Fruit fly (Drosophila melanogaster) whole organism, prepupa: Measurements from ENCODE around the gene CG9951.

Experiments
- Blimp-1 ChIP-seq: fragments of 200-800 bp; sonication (Bioruptor generic); optimal IDR thresholded peaks from 3 replicates; lab custom pipeline; 2017; ENCODE audit warnings: missing biosample characterization, missing genetic modification characterization, mild to moderate bottlenecking, moderate library complexity, missing genetic modification reagents
- CG10631 ChIP-seq: fragments of 200-800 bp; sonication (Bioruptor generic); optimal IDR thresholded peaks from 2 replicates; lab custom pipeline; 2016; ENCODE audit warnings: missing biosample characterization, missing genetic modification characterization
- CG10669 ChIP-seq: fragments of 200-800 bp; sonication (Bioruptor generic); optimal IDR thresholded peaks from 3 replicates; lab custom pipeline; 2018; ENCODE audit warnings: missing biosample characterization, mild to moderate bottlenecking, missing genetic modification characterization, moderate library complexity
- CG11294 ChIP-seq: fragments of 200-800 bp; sonication (Bioruptor generic); IDR thresholded peaks from 2 replicates; pipeline ENCODE4 v1.3.6; 2022; ENCODE audit warnings: missing biosample characterization, missing genetic modification characterization
- CG11762 ChIP-seq: fragments of 200-800 bp; sonication (Bioruptor generic); optimal IDR thresholded peaks from 3 replicates; lab custom pipeline; 2016; ENCODE audit warnings: missing biosample characterization, missing genetic modification characterization; ENCODE audit not compliant: insufficient read depth
- CG11902 ChIP-seq: fragments of 200-800 bp; sonication (Bioruptor generic); optimal IDR thresholded peaks from 3 replicates; lab custom pipeline; 2016; ENCODE audit warnings: missing biosample characterization, missing genetic modification characterization
- CG15336 ChIP-seq: fragments of 200-800 bp; sonication (Bioruptor generic); IDR thresholded peaks from 2 replicates; pipeline ENCODE4 v1.3.6; 2022; ENCODE audit warnings: missing biosample characterization, missing genetic modification characterization
- CG16779 ChIP-seq: fragments of 200-800 bp; sonication (Bioruptor generic); optimal IDR thresholded peaks from 3 replicates; lab custom pipeline; 2017; ENCODE audit warnings: missing biosample characterization, mild to moderate bottlenecking, missing genetic modification characterization
- CG3032 ChIP-seq: fragments of 200-800 bp; optimal IDR thresholded peaks from 2 replicates; lab custom pipeline; 2019; ENCODE audit warnings: missing biosample characterization, mild to moderate bottlenecking, missing genetic modification characterization, moderate library complexity
- CG31627 ChIP-seq: fragments of 200-800 bp; sonication (Bioruptor generic); optimal IDR thresholded peaks from 3 replicates; lab custom pipeline; 2016; ENCODE audit warnings: missing biosample characterization, missing genetic modification characterization
- CG32006 ChIP-seq: fragments of 200-800 bp; sonication (Bioruptor generic); optimal IDR thresholded peaks from 3 replicates; lab custom pipeline; 2017; ENCODE audit warnings: missing biosample characterization, mild to moderate bottlenecking, missing genetic modification characterization
- CG34406 ChIP-seq: fragments of 200-800 bp; sonication (Bioruptor generic); optimal IDR thresholded peaks from 3 replicates; lab custom pipeline; 2016; ENCODE audit warnings: missing biosample characterization, missing genetic modification characterization
- CG3919 ChIP-seq: fragments of 200-800 bp; sonication (Bioruptor generic); optimal IDR thresholded peaks from 3 replicates; lab custom pipeline; 2016; ENCODE audit warnings: missing biosample characterization, missing genetic modification characterization
- CG4318 ChIP-seq: fragments of 200-800 bp; sonication (Bioruptor generic); optimal IDR thresholded peaks from 3 replicates; lab custom pipeline; 2017; ENCODE audit warnings: missing biosample characterization, mild to moderate bottlenecking, missing genetic modification characterization
- CG6163 ChIP-seq: fragments of 200-800 bp; sonication (Bioruptor generic); IDR thresholded peaks from 3 replicates; pipeline ENCODE4 v1.3.6; 2022; ENCODE audit warnings: missing biosample characterization, missing genetic modification characterization
- CG6276 ChIP-seq: fragments of 200-800 bp; sonication (Bioruptor generic); optimal IDR thresholded peaks from 2 replicates; lab custom pipeline; 2017; ENCODE audit warnings: missing biosample characterization, mild to moderate bottlenecking, missing genetic modification characterization
- CG6792 ChIP-seq: fragments of 200-800 bp; sonication (Bioruptor generic); optimal IDR thresholded peaks from 3 replicates; lab custom pipeline; 2016; ENCODE audit warnings: missing biosample characterization, missing genetic modification characterization
- CG6808 ChIP-seq: fragments of 200-800 bp; sonication (Bioruptor generic); optimal IDR thresholded peaks from 3 replicates; lab custom pipeline; 2017; ENCODE audit warnings: missing biosample characterization, missing genetic modification characterization, mild to moderate bottlenecking, moderate library complexity, missing genetic modification reagents
- CG6854 ChIP-seq: fragments of 200-800 bp; sonication (Bioruptor generic); optimal IDR thresholded peaks from 2 replicates; lab custom pipeline; 2017; ENCODE audit warnings: missing biosample characterization, mild to moderate bottlenecking, missing genetic modification characterization
- CG9139 ChIP-seq: fragments of 200-800 bp; sonication (Bioruptor generic); optimal IDR thresholded peaks from 3 replicates; lab custom pipeline; 2017; ENCODE audit warnings: missing biosample characterization, mild to moderate bottlenecking, missing genetic modification characterization
- Eip75B ChIP-seq: fragments of 200-800 bp; sonication (Bioruptor generic); optimal IDR thresholded peaks from 3 replicates; lab custom pipeline; 2016; ENCODE audit warnings: missing biosample characterization, missing genetic modification characterization
- Eip78C ChIP-seq: fragments of 200-800 bp; sonication (Bioruptor generic); peaks from one replicate; lab custom pipeline; 2016; ENCODE audit warnings: missing biosample characterization, missing genetic modification characterization
- Eip93F ChIP-seq: fragments of 200-800 bp; sonication (Bioruptor generic); optimal IDR thresholded peaks from 2 replicates; lab custom pipeline; 2016; ENCODE audit warnings: missing biosample characterization, mild to moderate bottlenecking, missing genetic modification characterization
- Ets96B ChIP-seq: fragments of 200-800 bp; optimal IDR thresholded peaks from 2 replicates; lab custom pipeline; 2019; ENCODE audit warnings: missing biosample characterization, mild to moderate bottlenecking, missing genetic modification characterization, moderate library complexity
- Hr39 ChIP-seq: fragments of 200-800 bp; sonication (Bioruptor generic); optimal IDR thresholded peaks from 2 replicates; lab custom pipeline; 2016; ENCODE audit warnings: missing biosample characterization, missing genetic modification characterization
- Lpt ChIP-seq: fragments of 200-800 bp; sonication (Bioruptor generic); optimal IDR thresholded peaks from 3 replicates; lab custom pipeline; 2016; ENCODE audit warnings: missing biosample characterization, missing genetic modification characterization
- Met ChIP-seq: fragments of 200-800 bp; sonication (Bioruptor generic); optimal IDR thresholded peaks from 3 replicates; lab custom pipeline; 2016; ENCODE audit warnings: missing biosample characterization, missing genetic modification characterization
- Smox ChIP-seq: fragments of 200-800 bp; sonication (Bioruptor generic); optimal IDR thresholded peaks from 3 replicates; lab custom pipeline; 2016; ENCODE audit warnings: missing biosample characterization, missing genetic modification characterization
- Sox102F ChIP-seq: fragments of 200-800 bp; sonication (Bioruptor generic); optimal IDR thresholded peaks from 2 replicates; lab custom pipeline; 2016; ENCODE audit warnings: missing biosample characterization, mild to moderate bottlenecking, missing genetic modification characterization
- Sox14 ChIP-seq: fragments of 200-800 bp; sonication (Bioruptor generic); optimal IDR thresholded peaks from 3 replicates; lab custom pipeline; 2016; ENCODE audit warnings: missing biosample characterization, missing genetic modification characterization
- Sox15 ChIP-seq: fragments of 200-800 bp; sonication (Bioruptor generic); optimal IDR thresholded peaks from 3 replicates; lab custom pipeline; 2016; ENCODE audit warnings: missing biosample characterization, missing genetic modification characterization
- achi ChIP-seq: fragments of 200-800 bp; sonication (Bioruptor generic); optimal IDR thresholded peaks from 3 replicates; lab custom pipeline; 2016; ENCODE audit warnings: missing biosample characterization, missing genetic modification characterization
- acj6 ChIP-seq: fragments of 200-800 bp; sonication (Bioruptor generic); optimal IDR thresholded peaks from 3 replicates; lab custom pipeline; 2016; ENCODE audit warnings: missing biosample characterization, missing genetic modification characterization
- dac ChIP-seq: fragments of 200-800 bp; sonication (Bioruptor generic); optimal IDR thresholded peaks from 2 replicates; lab custom pipeline; 2017; ENCODE audit warnings: missing biosample characterization, mild to moderate bottlenecking, missing genetic modification characterization
- dsx ChIP-seq: fragments of 200-800 bp; optimal IDR thresholded peaks from 3 replicates; lab custom pipeline; 2019; ENCODE audit warnings: missing biosample characterization, mild to moderate bottlenecking, missing genetic modification characterization, moderate library complexity; ENCODE audit not compliant: poor library complexity, severe bottlenecking
- eg ChIP-seq: fragments of 200-800 bp; sonication (Bioruptor generic); IDR thresholded peaks from 3 replicates; pipeline ENCODE4 v1.3.6; 2022; ENCODE audit warnings: missing biosample characterization, missing genetic modification characterization
- esn ChIP-seq: fragments of 200-800 bp; sonication (Bioruptor generic); optimal IDR thresholded peaks from 2 replicates; lab custom pipeline; 2016; ENCODE audit warnings: missing biosample characterization, mild to moderate bottlenecking, missing genetic modification characterization, moderate library complexity
- fd85E ChIP-seq: fragments of 200-800 bp; sonication (Bioruptor generic); optimal IDR thresholded peaks from 3 replicates; lab custom pipeline; 2016; ENCODE audit warnings: missing biosample characterization, missing genetic modification characterization
- fkh ChIP-seq: fragments of 200-800 bp; sonication (Bioruptor generic); optimal IDR thresholded peaks from 3 replicates; lab custom pipeline; 2017; ENCODE audit warnings: missing biosample characterization, mild to moderate bottlenecking, missing genetic modification characterization, moderate library complexity
- lz ChIP-seq: fragments of 200-800 bp; sonication (Bioruptor generic); optimal IDR thresholded peaks from 3 replicates; lab custom pipeline; 2016; ENCODE audit warnings: missing biosample characterization, missing genetic modification characterization
- net ChIP-seq: fragments of 200-800 bp; sonication (Bioruptor generic); optimal IDR thresholded peaks from 3 replicates; lab custom pipeline; 2016; ENCODE audit warnings: missing biosample characterization, missing genetic modification characterization
- pdm3 ChIP-seq: fragments of 200-800 bp; sonication (Bioruptor generic); optimal IDR thresholded peaks from 3 replicates; lab custom pipeline; 2016; ENCODE audit warnings: missing biosample characterization, missing genetic modification characterization
- spab ChIP-seq: fragments of 200-800 bp; sonication (Bioruptor generic); optimal IDR thresholded peaks from 2 replicates; lab custom pipeline; 2017; ENCODE audit warnings: missing biosample characterization, mild to moderate bottlenecking, missing genetic modification characterization, missing genetic modification reagents
- svp ChIP-seq: fragments of 200-800 bp; sonication (Bioruptor generic); peaks from one replicate; lab custom pipeline; 2016; ENCODE audit warnings: missing biosample characterization, missing genetic modification characterization
- topi ChIP-seq: fragments of 200-800 bp; sonication (Bioruptor generic); optimal IDR thresholded peaks from 3 replicates; lab custom pipeline; 2016; ENCODE audit warnings: missing biosample characterization, missing genetic modification characterization
- vri ChIP-seq: fragments of 200-800 bp; sonication (Bioruptor generic); optimal IDR thresholded peaks from 3 replicates; lab custom pipeline; 2016; ENCODE audit warnings: missing biosample characterization, mild to moderate bottlenecking, missing genetic modification characterization

The CG9951 gene

dm6 chr3L:16862958-16863357, at the start of gene CG9951:
Gene CG9951 (plus strand): TSS chr3L:16863164.
- TF ChIP-seq fkh (peak; percentile 38), CG6854 (GFP tag; lab: Kevin White, UChicago) (no peak)

dm6 chr3L:16813984-16814383, 49.0 kb upstream of the CG9951 start:
- TF ChIP-seq Eip93F (no peak), CG6808 (GFP tag; lab: Kevin White, UChicago) (no peak), Smox (GFP tag; lab: Kevin White, UChicago) (no peak), Lpt (GFP tag; lab: Kevin White, UChicago) (no peak), CG9139 (GFP tag; lab: Kevin White, UChicago) (no peak), achi (GFP tag; lab: Kevin White, UChicago) (no peak), Eip75B (no peak), Hr39 (GFP tag; lab: Kevin White, UChicago) (no peak), Sox102F (GFP tag; lab: Kevin White, UChicago) (no peak), eg (GFP tag; lab: Robert Waterston, UW) (no peak), CG11294 (GFP tag; lab: Robert Waterston, UW) (no peak), CG31627 (no peak), dac (GFP tag; lab: Kevin White, UChicago) (no peak), fkh (no peak), CG4318 (GFP tag; lab: Kevin White, UChicago) (no peak), fd85E (GFP tag; lab: Kevin White, UChicago) (no peak), CG3032 (tag; lab: Kevin White, UChicago) (no peak), Sox15 (no peak), dsx (GFP tag; lab: Kevin White, UChicago) (no peak)
- TF ChIP-seq, all 60 proteins: peak for 0

- TF ChIP-seq acj6 (GFP tag; lab: Kevin White, UChicago), result peak; percentile 93
- peak; percentile 91 for TF ChIP-seq CG31627
- TF ChIP-seq esn (GFP tag; lab: Kevin White, UChicago), result peak; percentile 91
- TF ChIP-seq svp (GFP tag; lab: Kevin White, UChicago), result peak; percentile 97
- TF ChIP-seq dac (GFP tag; lab: Kevin White, UChicago), result no peak
- TF ChIP-seq CG11762 (GFP tag; lab: Kevin White, UChicago), result peak; percentile 81
- TF ChIP-seq CG4318 (GFP tag; lab: Kevin White, UChicago), result peak; percentile 32
- peak; percentile 96 for TF ChIP-seq CG10669 (GFP tag; lab: Kevin White, UChicago)
- peak; percentile 87 for TF ChIP-seq CG6792
- peak; percentile 68 for TF ChIP-seq CG16779 (tag; lab: Kevin White, UChicago)
- TF ChIP-seq topi (GFP tag; lab: Kevin White, UChicago), result peak; percentile 92
- TF ChIP-seq Sox14 (GFP tag; lab: Kevin White, UChicago), result peak; percentile 93
- TF ChIP-seq CG6808 (GFP tag; lab: Kevin White, UChicago), result peak; percentile 96
- peak; percentile 92 for TF ChIP-seq CG3919 (GFP tag; lab: Kevin White, UChicago)
- peak; percentile 81 for TF ChIP-seq lz (GFP tag; lab: Kevin White, UChicago)
- TF ChIP-seq Eip78C (GFP tag; lab: Kevin White, UChicago), result peak; percentile 99
- no peak for TF ChIP-seq fkh
- peak; percentile 79 for TF ChIP-seq Blimp-1 (GFP tag; lab: Kevin White, UChicago)
- TF ChIP-seq Lpt (GFP tag; lab: Kevin White, UChicago), result peak; percentile 80
- peak; percentile 92 for TF ChIP-seq pdm3
- TF ChIP-seq vri (GFP tag; lab: Kevin White, UChicago), result peak; percentile 90
- peak; percentile 97 for TF ChIP-seq spab (GFP tag; lab: Kevin White, UChicago)
- peak; percentile 67 for TF ChIP-seq CG32006 (GFP tag; lab: Kevin White, UChicago)
- TF ChIP-seq Ets96B (tag; lab: Kevin White, UChicago), result peak; percentile 96
- TF ChIP-seq CG10631, result peak; percentile 89
- TF ChIP-seq Met (GFP tag; lab: Kevin White, UChicago), result peak; percentile 94
- TF ChIP-seq dsx (GFP tag; lab: Kevin White, UChicago), result peak; percentile 96
- TF ChIP-seq Sox102F (GFP tag; lab: Kevin White, UChicago), result peak; percentile 93
- peak; percentile 67; the same call in 2 of the 3 replicates for TF ChIP-seq eg (GFP tag; lab: Robert Waterston, UW)
- peak; percentile 77 for TF ChIP-seq CG11902 (GFP tag; lab: Kevin White, UChicago)
- peak; percentile 86 for TF ChIP-seq net (GFP tag; lab: Kevin White, UChicago)
- peak; percentile 86 for TF ChIP-seq Hr39 (GFP tag; lab: Kevin White, UChicago)
- TF ChIP-seq CG34406 (GFP tag; lab: Kevin White, UChicago), result peak; percentile 90
- TF ChIP-seq CG6854 (GFP tag; lab: Kevin White, UChicago), result peak; percentile 86
- TF ChIP-seq CG6276 (GFP tag; lab: Kevin White, UChicago), result peak; percentile 39
- TF ChIP-seq Eip75B, result peak; percentile 94
- TF ChIP-seq CG6163 (GFP tag; lab: Robert Waterston, UW), result peak; percentile 95
- peak; percentile 78 for TF ChIP-seq CG15336 (GFP tag; lab: Robert Waterston, UW)
Measured at dm6 chr3L:16818063-16818462, 44.9 kb upstream of the CG9951 start.
